Worm (Caenorhabditis elegans) whole organism, late embryonic: ENCODE data around the gene ZK177.2.

ENCODE experiments used
- ceh-19 ChIP-seq: fragments of 200-800 bp; sonication (Bioruptor generic); optimal IDR thresholded peaks from 2 replicates; lab custom pipeline; 2018; ENCODE audit warnings: mild to moderate bottlenecking, missing genetic modification characterization, missing compliant biosample characterization
- nfya-1 ChIP-seq: sonication (generic microtip); optimal IDR thresholded peaks from 2 replicates; lab custom pipeline; 2017; ENCODE audit warnings: missing genetic modification characterization, mild to moderate bottlenecking, missing compliant biosample characterization, antibody characterized with exemption, moderate library complexity
- pag-3 ChIP-seq: sonication (generic microtip); optimal IDR thresholded peaks from 2 replicates; lab custom pipeline; 2016; ENCODE audit warnings: missing compliant biosample characterization, missing genetic modification characterization, borderline replicate concordance
- pat-9 ChIP-seq: fragments of 200-800 bp; sonication (Bioruptor generic); optimal IDR thresholded peaks from 2 replicates; lab custom pipeline; 2018; ENCODE audit warnings: mild to moderate bottlenecking, missing genetic modification characterization, moderate library complexity, missing compliant biosample characterization
- rnt-1 ChIP-seq: sonication (generic microtip); optimal IDR thresholded peaks from 2 replicates; lab custom pipeline; 2016; ENCODE audit warnings: missing genetic modification characterization, missing compliant biosample characterization
- tbx-2 ChIP-seq: sonication (generic microtip); optimal IDR thresholded peaks from 2 replicates; lab custom pipeline; 2016; ENCODE audit warnings: missing genetic modification characterization, missing compliant biosample characterization

- TF ChIP-seq pag-3 (tag; lab: Kevin White, UChicago): no peak
- TF ChIP-seq ceh-19 (GFP tag; lab: Kevin White, UChicago): no peak
- TF ChIP-seq nfya-1 (tag; lab: Kevin White, UChicago): no peak
- TF ChIP-seq pat-9 (tag; lab: Kevin White, UChicago): no peak
- no peak for TF ChIP-seq rnt-1 (tag; lab: Kevin White, UChicago)
- TF ChIP-seq tbx-2 (tag; lab: Kevin White, UChicago): no peak
Measured at ce11 chrII:5517643-5518042, 1.4 kb upstream of the ZK177.2 start, which contains the start of gene ZK177.9.
